Comparison of ENCODE assay signal across 1 fruit fly cellular context in genomic region chr2L:10057236-10057635, dm6.
TF ChIP-seq lines count a peak whose summit lies in the region.

No protein-coding gene starts in this region.

TF ChIP-seq in whole organism, embryonic, 481 proteins besides CTCF, POLR2A, EP300 and RAD21 (continued from another document and continues in another):
- TF ChIP-seq Meics (GFP tag; optimal IDR thresholded peaks at IDR 0.05; lab: Kevin White, UChicago) = peak; percentile 38
- peak; percentile 32 for TF ChIP-seq CG7556 (GFP tag; optimal IDR thresholded peaks at IDR 0.05; lab: Kevin White, UChicago)
- no peak for TF ChIP-seq CG42726 (GFP tag; IDR thresholded peaks at IDR 0.05; lab: Robert Waterston, UW; ENCODE audit: partially characterized antibody)
- TF ChIP-seq CrebB (tag; optimal IDR thresholded peaks at IDR 0.05; lab: Kevin White, UChicago) = no peak
- peak; percentile 39 for TF ChIP-seq MTF-1 (GFP tag; optimal IDR thresholded peaks at IDR 0.05; lab: Kevin White, UChicago; ENCODE audit: borderline replicate concordance)
- peak; percentile 4 for TF ChIP-seq CG6654 (GFP tag; optimal IDR thresholded peaks at IDR 0.05; lab: Kevin White, UChicago)
- peak; percentile 43 to 76 for TF ChIP-seq chif (GFP tag; optimal IDR thresholded peaks at IDR 0.05; lab: Kevin White, UChicago)
- peak; percentile 79 for TF ChIP-seq slbo (GFP tag; IDR thresholded peaks at IDR 0.05; lab: Robert Waterston, UW)
- peak; percentile 35 for TF ChIP-seq CG8924 (tag; optimal IDR thresholded peaks at IDR 0.05; lab: Kevin White, UChicago)
- peak; percentile 89 for TF ChIP-seq CG6689 (GFP tag; IDR thresholded peaks at IDR 0.05; lab: Robert Waterston, UW)
- no peak for TF ChIP-seq hth (optimal IDR thresholded peaks at IDR 0.05; lab: Kevin White, UChicago)
- peak; percentile 86 for TF ChIP-seq phol (tag; optimal IDR thresholded peaks at IDR 0.05; lab: Kevin White, UChicago)
- peak; percentile 81 for TF ChIP-seq ase (GFP tag; IDR thresholded peaks at IDR 0.05; lab: Robert Waterston, UW)
- TF ChIP-seq CG3726 (GFP tag; IDR thresholded peaks at IDR 0.05; lab: Robert Waterston, UW) = peak; percentile 81; the same call in 2 of the 3 replicates
- TF ChIP-seq Hey (tag; optimal IDR thresholded peaks at IDR 0.05; lab: Kevin White, UChicago) = no peak
- peak; percentile 59 for TF ChIP-seq sqz (GFP tag; optimal IDR thresholded peaks at IDR 0.05; lab: Kevin White, UChicago)
- peak; percentile 74 for TF ChIP-seq CG16815 (GFP tag; optimal IDR thresholded peaks at IDR 0.05; lab: Kevin White, UChicago)
- no peak for TF ChIP-seq CG6683 (GFP tag; optimal IDR thresholded peaks at IDR 0.05; lab: Kevin White, UChicago)
- TF ChIP-seq CG7271 (tag; optimal IDR thresholded peaks at IDR 0.05; lab: Kevin White, UChicago) = no peak
- 0 out of 3 replicates have a peak, but pooled peaks have one; percentile 30 for TF ChIP-seq so (GFP tag; IDR thresholded peaks at IDR 0.05; lab: Robert Waterston, UW)
- TF ChIP-seq sisA (GFP tag; IDR thresholded peaks at IDR 0.05; lab: Robert Waterston, UW) = peak; percentile 80
- peak; percentile 78 for TF ChIP-seq tgo (GFP tag; IDR thresholded peaks at IDR 0.05; lab: Robert Waterston, UW)
- peak; percentile 69 for TF ChIP-seq ro (GFP tag; IDR thresholded peaks at IDR 0.05; lab: Robert Waterston, UW)
- TF ChIP-seq H2.0 (GFP tag; IDR thresholded peaks at IDR 0.05; lab: Robert Waterston, UW) = peak; percentile 84
- TF ChIP-seq HmgZ (tag; optimal IDR thresholded peaks at IDR 0.05; lab: Kevin White, UChicago) = no peak
- peak; percentile 64; the same call in 1 of the 3 replicates for TF ChIP-seq CG7357 (GFP tag; IDR thresholded peaks at IDR 0.05; lab: Robert Waterston, UW)
- no peak for TF ChIP-seq chinmo (GFP tag; IDR thresholded peaks at IDR 0.05; lab: Robert Waterston, UW; ENCODE audit: partially characterized antibody)
- peak; percentile 16 for TF ChIP-seq eyg (GFP tag; optimal IDR thresholded peaks at IDR 0.05; lab: Kevin White, UChicago)
- TF ChIP-seq CG11085 (GFP tag; IDR thresholded peaks at IDR 0.05; lab: Robert Waterston, UW) = peak; percentile 50
- peak; percentile 74 for TF ChIP-seq Ssrp (tag; optimal IDR thresholded peaks at IDR 0.05; lab: Kevin White, UChicago)
- TF ChIP-seq CG8388 (GFP tag; optimal IDR thresholded peaks at IDR 0.05; lab: Kevin White, UChicago) = peak; percentile 60
- peak; percentile 72 for TF ChIP-seq Atf3 (GFP tag; optimal IDR thresholded peaks at IDR 0.05; lab: Kevin White, UChicago)
- TF ChIP-seq CG11093 (GFP tag; IDR thresholded peaks at IDR 0.05; lab: Robert Waterston, UW) = peak; percentile 80
- TF ChIP-seq CG5953 (GFP tag; IDR thresholded peaks at IDR 0.05; lab: Robert Waterston, UW) = peak; percentile 71
- peak; percentile 68 for TF ChIP-seq CG16863 (GFP tag; optimal IDR thresholded peaks at IDR 0.05; lab: Kevin White, UChicago)
- peak; percentile 22 for TF ChIP-seq CG18476 (GFP tag; optimal IDR thresholded peaks at IDR 0.05; lab: Kevin White, UChicago)
- TF ChIP-seq Drgx (GFP tag; IDR thresholded peaks at IDR 0.05; lab: Robert Waterston, UW) = peak; percentile 97
- peak; percentile 67 for TF ChIP-seq gsb-n (tag; optimal IDR thresholded peaks at IDR 0.05; lab: Kevin White, UChicago)
- TF ChIP-seq hbn (GFP tag; IDR thresholded peaks at IDR 0.05; lab: Robert Waterston, UW; ENCODE audit: partially characterized antibody) = no peak
- TF ChIP-seq nau (GFP tag; optimal IDR thresholded peaks at IDR 0.05; lab: Kevin White, UChicago) = peak; percentile 72
- no peak for TF ChIP-seq D19B (GFP tag; optimal IDR thresholded peaks at IDR 0.05; lab: Kevin White, UChicago)
- TF ChIP-seq kni (GFP tag; optimal IDR thresholded peaks at IDR 0.05; lab: Kevin White, UChicago) = no peak
- TF ChIP-seq pho (GFP tag; optimal IDR thresholded peaks at IDR 0.05; lab: Kevin White, UChicago) = no peak
- no peak for TF ChIP-seq CG13894 (tag; optimal IDR thresholded peaks at IDR 0.05; lab: Kevin White, UChicago)
- TF ChIP-seq slou (GFP tag; optimal IDR thresholded peaks at IDR 0.05; lab: Kevin White, UChicago) = no peak
- TF ChIP-seq Lhr (GFP tag; optimal IDR thresholded peaks at IDR 0.05; lab: Kevin White, UChicago) = peak; percentile 21
- peak; percentile 77 for TF ChIP-seq corto (GFP tag; optimal IDR thresholded peaks at IDR 0.05; lab: Kevin White, UChicago)
- peak; percentile 49 for TF ChIP-seq CG12769 (tag; optimal IDR thresholded peaks at IDR 0.05; lab: Kevin White, UChicago)
- peak; percentile 77; the same call in 2 of the 3 replicates for TF ChIP-seq gce (GFP tag; IDR thresholded peaks at IDR 0.05; lab: Robert Waterston, UW)
- TF ChIP-seq bowl (GFP tag; IDR thresholded peaks at IDR 0.05; lab: Robert Waterston, UW) = no peak
- TF ChIP-seq seq (GFP tag; IDR thresholded peaks at IDR 0.05; lab: Robert Waterston, UW) = 0 out of 2 replicates have a peak, but pooled peaks have one; percentile 27
- TF ChIP-seq tin (GFP tag; optimal IDR thresholded peaks at IDR 0.05; lab: Kevin White, UChicago) = peak; percentile 71
- TF ChIP-seq bigmax (GFP tag; optimal IDR thresholded peaks at IDR 0.05; lab: Kevin White, UChicago) = no peak
- TF ChIP-seq BtbVII (GFP tag; optimal IDR thresholded peaks at IDR 0.05; lab: Kevin White, UChicago) = no peak
- TF ChIP-seq Lim3 (GFP tag; IDR thresholded peaks at IDR 0.05; lab: Robert Waterston, UW) = no peak
- TF ChIP-seq run (tag; optimal IDR thresholded peaks at IDR 0.05; lab: Kevin White, UChicago) = no peak
- TF ChIP-seq gsb (GFP tag; IDR thresholded peaks at IDR 0.05; lab: Robert Waterston, UW) = no peak
- peak; percentile 55 for TF ChIP-seq CG3847 (GFP tag; IDR thresholded peaks at IDR 0.05; lab: Robert Waterston, UW)
- peak; percentile 49 for TF ChIP-seq CG9932 (GFP tag; IDR thresholded peaks at IDR 0.05; lab: Robert Waterston, UW)
- no peak for TF ChIP-seq CG1832 (GFP tag; optimal IDR thresholded peaks at IDR 0.05; lab: Kevin White, UChicago)
- no peak for TF ChIP-seq CG2116 (GFP tag; optimal IDR thresholded peaks at IDR 0.05; lab: Kevin White, UChicago)
- TF ChIP-seq ttk (GFP tag; IDR thresholded peaks at IDR 0.05; lab: Robert Waterston, UW) = peak; percentile 86
- TF ChIP-seq Trl (optimal IDR thresholded peaks at IDR 0.05; lab: Kevin White, UChicago) = no peak
- peak; percentile 79 for TF ChIP-seq Trl (GFP tag; optimal IDR thresholded peaks at IDR 0.05; lab: Kevin White, UChicago)
- no peak for TF ChIP-seq Dfd (GFP tag; optimal IDR thresholded peaks at IDR 0.05; lab: Kevin White, UChicago)
- TF ChIP-seq mam (GFP tag; optimal IDR thresholded peaks at IDR 0.05; lab: Kevin White, UChicago) = peak; percentile 58
- no peak for TF ChIP-seq Dek (tag; optimal IDR thresholded peaks at IDR 0.05; lab: Kevin White, UChicago)
- no peak for TF ChIP-seq Doc2 (GFP tag; IDR thresholded peaks at IDR 0.05; lab: Robert Waterston, UW)
- TF ChIP-seq slp2 (GFP tag; optimal IDR thresholded peaks at IDR 0.05; lab: Kevin White, UChicago) = peak; percentile 69
- TF ChIP-seq sc (optimal IDR thresholded peaks at IDR 0.05; lab: Kevin White, UChicago) = no peak
- peak; percentile 55 for TF ChIP-seq sc (GFP tag; optimal IDR thresholded peaks at IDR 0.05; lab: Kevin White, UChicago)
- peak; percentile 36 for TF ChIP-seq CG18764 (GFP tag; optimal IDR thresholded peaks at IDR 0.05; lab: Kevin White, UChicago)
- TF ChIP-seq Fer3 (tag; optimal IDR thresholded peaks at IDR 0.05; lab: Kevin White, UChicago) = peak; percentile 45
- TF ChIP-seq maf-S (GFP tag; optimal IDR thresholded peaks at IDR 0.05; lab: Kevin White, UChicago) = peak; percentile 41
- no peak for TF ChIP-seq Doc3 (GFP tag; IDR thresholded peaks at IDR 0.05; lab: Robert Waterston, UW; ENCODE audit: partially characterized antibody)
- TF ChIP-seq ssp (GFP tag; IDR thresholded peaks at IDR 0.05; lab: Robert Waterston, UW) = peak; percentile 76
- TF ChIP-seq NC2α (GFP tag; optimal IDR thresholded peaks at IDR 0.05; lab: Kevin White, UChicago) = peak; percentile 32
- TF ChIP-seq dmrt99B (tag; optimal IDR thresholded peaks at IDR 0.05; lab: Kevin White, UChicago) = peak; percentile 79
- peak; percentile 63 for TF ChIP-seq CG2202 (tag; optimal IDR thresholded peaks at IDR 0.05; lab: Kevin White, UChicago)
- peak; percentile 77 for TF ChIP-seq CG17829 (tag; optimal IDR thresholded peaks at IDR 0.05; lab: Kevin White, UChicago)
- peak; percentile 6 for TF ChIP-seq Bteb2 (GFP tag; optimal IDR thresholded peaks at IDR 0.05; lab: Kevin White, UChicago)
- TF ChIP-seq pita (GFP tag; optimal IDR thresholded peaks at IDR 0.05; lab: Kevin White, UChicago) = no peak
- no peak for TF ChIP-seq CG10431 (GFP tag; optimal IDR thresholded peaks at IDR 0.05; lab: Kevin White, UChicago)
- TF ChIP-seq ato (GFP tag; IDR thresholded peaks at IDR 0.05; lab: Robert Waterston, UW; ENCODE audit: partially characterized antibody) = no peak
- TF ChIP-seq Xrp1 (GFP tag; IDR thresholded peaks at IDR 0.05; lab: Robert Waterston, UW) = peak; percentile 96
- TF ChIP-seq stwl (tag; optimal IDR thresholded peaks at IDR 0.05; lab: Kevin White, UChicago) = peak; percentile 13
- TF ChIP-seq ftz-f1 (GFP tag; optimal IDR thresholded peaks at IDR 0.05; lab: Kevin White, UChicago) = no peak
- TF ChIP-seq vfl (GFP tag; optimal IDR thresholded peaks at IDR 0.05; lab: Kevin White, UChicago) = no peak
- peak; percentile 12 for TF ChIP-seq cato (GFP tag; optimal IDR thresholded peaks at IDR 0.05; lab: Kevin White, UChicago; ENCODE audit: borderline replicate concordance)
- peak; percentile 32 for TF ChIP-seq CG3065 (GFP tag; optimal IDR thresholded peaks at IDR 0.05; lab: Kevin White, UChicago)
- no peak for TF ChIP-seq eve (GFP tag; optimal IDR thresholded peaks at IDR 0.05; lab: Kevin White, UChicago)
- TF ChIP-seq Sox100B (GFP tag; optimal IDR thresholded peaks at IDR 0.05; lab: Kevin White, UChicago) = peak; percentile 60
- 0 out of 3 replicates have a peak, but pooled peaks have one; percentile 40 for TF ChIP-seq CG11560 (tag; IDR thresholded peaks at IDR 0.05; lab: Robert Waterston, UW)
- TF ChIP-seq zen2 (GFP tag; IDR thresholded peaks at IDR 0.05; lab: Robert Waterston, UW; ENCODE audit: partially characterized antibody) = no peak
- TF ChIP-seq pan (optimal IDR thresholded peaks at IDR 0.05; lab: Kevin White, UChicago) = no peak
- TF ChIP-seq pan (GFP tag; optimal IDR thresholded peaks at IDR 0.05 in 1 of 2, IDR thresholded peaks at IDR 0.05 in 1 of 2) = peak in 1 of 2 experiments; percentile 71
- peak; percentile 72 for TF ChIP-seq CG11456 (GFP tag; IDR thresholded peaks at IDR 0.05; lab: Robert Waterston, UW)
- TF ChIP-seq Antp (GFP tag; optimal IDR thresholded peaks at IDR 0.05; lab: Kevin White, UChicago) = peak; percentile 84
- peak; percentile 85 for TF ChIP-seq CG14441 (GFP tag; IDR thresholded peaks at IDR 0.05; lab: Robert Waterston, UW)
- peak; percentile 77 for TF ChIP-seq CG15696 (tag; optimal IDR thresholded peaks at IDR 0.05; lab: Kevin White, UChicago)
- peak; percentile 82 for TF ChIP-seq CG10979 (tag; optimal IDR thresholded peaks at IDR 0.05; lab: Kevin White, UChicago)
- peak; percentile 80 for TF ChIP-seq chn (GFP tag; optimal IDR thresholded peaks at IDR 0.05; lab: Kevin White, UChicago)
- TF ChIP-seq CG14050 (GFP tag; IDR thresholded peaks at IDR 0.05; lab: Robert Waterston, UW) = peak; percentile 64; the same call in 2 of the 3 replicates
- TF ChIP-seq Asciz (GFP tag; optimal IDR thresholded peaks at IDR 0.05; lab: Kevin White, UChicago) = peak; percentile 23
- TF ChIP-seq pb (GFP tag; optimal IDR thresholded peaks at IDR 0.05; lab: Kevin White, UChicago) = peak; percentile 18
- TF ChIP-seq HLH54F (GFP tag; optimal IDR thresholded peaks at IDR 0.05; lab: Kevin White, UChicago) = peak; percentile 59
- TF ChIP-seq CG30431 (GFP tag; optimal IDR thresholded peaks at IDR 0.05; lab: Kevin White, UChicago) = peak; percentile 85
- TF ChIP-seq nom (GFP tag; optimal IDR thresholded peaks at IDR 0.05; lab: Kevin White, UChicago) = peak; percentile 91
- TF ChIP-seq Neu2 (GFP tag; optimal IDR thresholded peaks at IDR 0.05; lab: Kevin White, UChicago; ENCODE audit: borderline replicate concordance) = peak; percentile 27
- TF ChIP-seq dm (GFP tag; optimal IDR thresholded peaks at IDR 0.05; lab: Kevin White, UChicago) = no peak
- peak; percentile 49 for TF ChIP-seq tio (GFP tag; optimal IDR thresholded peaks at IDR 0.05; lab: Kevin White, UChicago)
- no peak for TF ChIP-seq hb (GFP tag; IDR thresholded peaks at IDR 0.05; lab: Robert Waterston, UW; ENCODE audit: partially characterized antibody)
- TF ChIP-seq Opbp (GFP tag; IDR thresholded peaks at IDR 0.05; lab: Robert Waterston, UW; ENCODE audit: partially characterized antibody) = no peak
- peak; percentile 63 for TF ChIP-seq CG14710 (tag; optimal IDR thresholded peaks at IDR 0.05; lab: Kevin White, UChicago)
- TF ChIP-seq CG43689 (GFP tag; IDR thresholded peaks at IDR 0.05; lab: Robert Waterston, UW) = no peak
- no peak for TF ChIP-seq Scr (GFP tag; IDR thresholded peaks at IDR 0.05; lab: Robert Waterston, UW; ENCODE audit: partially characterized antibody)
- no peak for TF ChIP-seq kah (GFP tag; optimal IDR thresholded peaks at IDR 0.05; lab: Kevin White, UChicago)
- peak; percentile 22 for TF ChIP-seq CG12104 (GFP tag; optimal IDR thresholded peaks at IDR 0.05; lab: Kevin White, UChicago)
- TF ChIP-seq Atf6 (GFP tag; IDR thresholded peaks at IDR 0.05; lab: Robert Waterston, UW) = peak; percentile 23; the same call in 1 of the 2 replicates
- peak; percentile 55; the same call in 1 of the 2 replicates for TF ChIP-seq CG9215 (GFP tag; IDR thresholded peaks at IDR 0.05; lab: Robert Waterston, UW)
- TF ChIP-seq pum (GFP tag; optimal IDR thresholded peaks at IDR 0.05; lab: Kevin White, UChicago) = peak; percentile 71
- TF ChIP-seq CG9797 (GFP tag; optimal IDR thresholded peaks at IDR 0.05; lab: Kevin White, UChicago) = no peak
- TF ChIP-seq CG15269 (tag; optimal IDR thresholded peaks at IDR 0.05; lab: Kevin White, UChicago) = peak; percentile 50
- TF ChIP-seq CG15514 (GFP tag; optimal IDR thresholded peaks at IDR 0.05; lab: Kevin White, UChicago) = no peak
- TF ChIP-seq D19A (tag; optimal IDR thresholded peaks at IDR 0.05; lab: Kevin White, UChicago) = peak; percentile 43
- TF ChIP-seq C15 (GFP tag; IDR thresholded peaks at IDR 0.05; lab: Robert Waterston, UW) = peak; percentile 38; the same call in 1 of the 3 replicates
- peak; percentile 32; the same call in 1 of the 2 replicates for TF ChIP-seq MBD-R2 (GFP tag; IDR thresholded peaks at IDR 0.05; lab: Robert Waterston, UW)
- TF ChIP-seq CG16779 (GFP tag; IDR thresholded peaks at IDR 0.05; lab: Robert Waterston, UW) = no peak
- TF ChIP-seq en (GFP tag; optimal IDR thresholded peaks at IDR 0.05; lab: Kevin White, UChicago) = peak; percentile 68
- peak; percentile 65 for TF ChIP-seq Mes4 (GFP tag; optimal IDR thresholded peaks at IDR 0.05; lab: Kevin White, UChicago)
- no peak for TF ChIP-seq Jarid2 (GFP tag; optimal IDR thresholded peaks at IDR 0.05; lab: Kevin White, UChicago)
